Fruit fly (Drosophila melanogaster): ENCODE data around the gene Pitslre.

The Pitslre gene

dm6 chr3L:20771001-20771890 is at the start of gene Pitslre, which contains the start of gene CG4042 (continued):
- TF ChIP-seq Bgb (GFP tag; IDR thresholded peaks at IDR 0.05; ENCODE audit: partially characterized antibody) (peak; percentile 33; the same call in 1 of the 2 replicates), Taf1 (GFP tag; IDR thresholded peaks at IDR 0.05) (no peak), org-1 (GFP tag; optimal IDR thresholded peaks at IDR 0.05) (no peak), unpg (GFP tag; optimal IDR thresholded peaks at IDR 0.05) (peak; percentile 7), CG7556 (GFP tag; optimal IDR thresholded peaks at IDR 0.05) (no peak), TFAM (GFP tag; optimal IDR thresholded peaks at IDR 0.05) (no peak), eve (GFP tag; optimal IDR thresholded peaks at IDR 0.05) (no peak), cad (GFP tag; optimal IDR thresholded peaks at IDR 0.05) (no peak), Jarid2 (GFP tag; optimal IDR thresholded peaks at IDR 0.05) (no peak), CG13123 (GFP tag; optimal IDR thresholded peaks at IDR 0.05) (no peak), Elba2 (GFP tag; optimal IDR thresholded peaks at IDR 0.05) (no peak), CG15601 (tag; optimal IDR thresholded peaks at IDR 0.05) (no peak), CG6683 (GFP tag; optimal IDR thresholded peaks at IDR 0.05) (no peak), CG11247 (GFP tag; IDR thresholded peaks at IDR 0.05) (no peak), cato (GFP tag; optimal IDR thresholded peaks at IDR 0.05; ENCODE audit: borderline replicate concordance) (peak; percentile 51), lola (GFP tag; optimal IDR thresholded peaks at IDR 0.05) (peak in 1 of 3 experiments; percentile 20), dmrt99B (tag; optimal IDR thresholded peaks at IDR 0.05) (no peak), Nf-YA (GFP tag; IDR thresholded peaks at IDR 0.05) (no peak), ttk (GFP tag; IDR thresholded peaks at IDR 0.05) (no peak), Hey (tag; optimal IDR thresholded peaks at IDR 0.05) (no peak), CG8089 (GFP tag; optimal IDR thresholded peaks at IDR 0.05) (no peak), sd (tag; optimal IDR thresholded peaks at IDR 0.05) (no peak), NfI (GFP tag; optimal IDR thresholded peaks at IDR 0.05) (peak; percentile 42), CG33213 (GFP tag; optimal IDR thresholded peaks at IDR 0.05) (no peak), her (GFP tag; optimal IDR thresholded peaks at IDR 0.05) (no peak), knrl (GFP tag; IDR thresholded peaks at IDR 0.05; ENCODE audit: partially characterized antibody) (peak; percentile 74; the same call in 2 of the 3 replicates), CG9932 (GFP tag; IDR thresholded peaks at IDR 0.05) (peak; percentile 38; the same call in 1 of the 2 replicates), CG12236 (GFP tag; optimal IDR thresholded peaks at IDR 0.05) (no peak), D (optimal IDR thresholded peaks at IDR 0.05) (no peak), D (GFP tag; optimal IDR thresholded peaks at IDR 0.05) (peak; percentile 28), chif (GFP tag; optimal IDR thresholded peaks at IDR 0.05) (no peak), CG18764 (GFP tag; optimal IDR thresholded peaks at IDR 0.05) (peak; percentile 54), CG6791 (GFP tag; IDR thresholded peaks at IDR 0.05; ENCODE audit: partially characterized antibody) (0 out of 3 replicates have a peak, but pooled peaks have one; percentile 54), CG31441 (GFP tag; IDR thresholded peaks at IDR 0.05) (0 out of 2 replicates have a peak, but pooled peaks have one; percentile 33), tin (GFP tag; optimal IDR thresholded peaks at IDR 0.05) (peak; percentile 63), zfh1 (GFP tag; IDR thresholded peaks at IDR 0.05) (0 out of 3 replicates have a peak, but pooled peaks have one; percentile 47), HLH4C (GFP tag; IDR thresholded peaks at IDR 0.05; ENCODE audit: partially characterized antibody) (peak; percentile 57; the same call in 2 of the 3 replicates), CG12104 (GFP tag; optimal IDR thresholded peaks at IDR 0.05) (peak; percentile 38), Lhr (GFP tag; optimal IDR thresholded peaks at IDR 0.05) (no peak), psq (GFP tag; optimal IDR thresholded peaks at IDR 0.05) (peak; percentile 5), pzg (GFP tag; optimal IDR thresholded peaks at IDR 0.05) (peak; percentile 31), B-H1 (GFP tag; IDR thresholded peaks at IDR 0.05) (no peak; the same call in 2 of the 3 replicates), Adf1 (GFP tag; IDR thresholded peaks at IDR 0.05) (peak; percentile 28; the same call in 1 of the 2 replicates), CG18619 (GFP tag; optimal IDR thresholded peaks at IDR 0.05) (peak; percentile 14), onecut (GFP tag; IDR thresholded peaks at IDR 0.05) (no peak), gsb (GFP tag; IDR thresholded peaks at IDR 0.05) (no peak), CG1529 (GFP tag; optimal IDR thresholded peaks at IDR 0.05) (no peak), CG3838 (GFP tag; optimal IDR thresholded peaks at IDR 0.05) (no peak), jumu (GFP tag; optimal IDR thresholded peaks at IDR 0.05) (no peak)

Measured in whole organism, embryonic.